Fruit fly (Drosophila melanogaster): ENCODE data around the gene kirre.

- no peak for TF ChIP-seq Hr78 (GFP tag; optimal IDR thresholded peaks at IDR 0.05)
- TF ChIP-seq tai (GFP tag; optimal IDR thresholded peaks at IDR 0.05) = no peak
- TF ChIP-seq Abd-B (GFP tag; optimal IDR thresholded peaks at IDR 0.05) = no peak
- no peak for TF ChIP-seq psq (GFP tag; optimal IDR thresholded peaks at IDR 0.05)
- no peak for TF ChIP-seq dsf (GFP tag; optimal IDR thresholded peaks at IDR 0.05; ENCODE audit: borderline replicate concordance)
- no peak for TF ChIP-seq OdsH (GFP tag; optimal IDR thresholded peaks at IDR 0.05)
- TF ChIP-seq woc (GFP tag; optimal IDR thresholded peaks at IDR 0.05) = no peak
- no peak for TF ChIP-seq pan (optimal IDR thresholded peaks at IDR 0.05)
- no peak for TF ChIP-seq Jra (GFP tag; optimal IDR thresholded peaks at IDR 0.05)
Measured at dm6 chrX:2912581-2912980, 172.4 kb downstream of the kirre start.

Measured in whole organism, wandering third instar larva.